Worm (Caenorhabditis elegans): ENCODE measurements around the gene C14E2.1.

Gene C14E2.1

DNA sequence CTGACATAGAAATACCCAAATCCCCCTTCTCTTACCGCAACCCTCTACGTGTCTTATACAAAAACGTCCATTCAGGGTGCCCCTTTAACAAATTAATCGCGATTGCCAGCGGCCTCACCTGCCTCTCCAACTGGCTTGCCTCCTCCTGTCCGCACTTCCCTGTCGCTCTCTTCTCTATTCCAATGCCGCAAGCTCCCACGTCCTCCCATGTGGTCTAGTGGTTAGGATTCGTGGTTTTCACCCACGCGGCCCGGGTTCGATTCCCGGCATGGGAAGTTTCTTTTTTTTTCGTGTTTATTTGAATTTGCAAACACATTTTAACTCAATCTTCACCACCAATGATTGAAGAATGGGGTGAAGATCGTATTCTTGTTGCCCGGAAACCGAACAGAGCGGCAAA lies 32.4 kb downstream of the C14E2.1 start (continued):
- TF ChIP-seq lsl-1 (GFP tag; optimal IDR thresholded peaks at IDR 0.05) (no peak), dpl-1 (GFP tag; optimal IDR thresholded peaks at IDR 0.05) (no peak), mel-28 (tag; optimal IDR thresholded peaks at IDR 0.05; ENCODE audit: borderline replicate concordance) (peak; percentile 53), ceh-40 (GFP tag; IDR thresholded peaks at IDR 0.05) (0 out of 2 replicates have a peak, but pooled peaks have one; percentile 12), hsf-1 (GFP tag; IDR thresholded peaks at IDR 0.05) (peak; percentile 44; the same call in 1 of the 2 replicates), ekl-4 (GFP tag; IDR thresholded peaks at IDR 0.05) (peak; percentile 49), atf-7 (tag; optimal IDR thresholded peaks at IDR 0.05) (peak; percentile 42), Y53F4B.3 (GFP tag; IDR thresholded peaks at IDR 0.05) (peak; percentile 11; the same call in 1 of the 2 replicates), ceh-91 (GFP tag; IDR thresholded peaks at IDR 0.05) (no peak), Y56A3A.18 (GFP tag; IDR thresholded peaks at IDR 0.05) (peak; percentile 63; the same call in 1 of the 2 replicates), rpc-1 (optimal IDR thresholded peaks at IDR 0.05) (peak; percentile 63), rpc-1 (tag; optimal IDR thresholded peaks at IDR 0.05) (peak; percentile 79), madf-10 (tag; optimal IDR thresholded peaks at IDR 0.05) (peak; percentile 66), ceh-100 (GFP tag; IDR thresholded peaks at IDR 0.05) (peak; percentile 23; the same call in 1 of the 2 replicates), snpc-1.1 (tag; optimal IDR thresholded peaks at IDR 0.05; ENCODE audit: insufficient read depth) (peak; percentile 23), lin-54 (GFP tag; optimal IDR thresholded peaks at IDR 0.05) (peak; percentile 41), K12H6.12 (tag; optimal IDR thresholded peaks at IDR 0.05) (peak; percentile 4), gei-17 (GFP tag; optimal IDR thresholded peaks at IDR 0.05) (peak; percentile 82), snpc-1.3 (tag; optimal IDR thresholded peaks at IDR 0.05; ENCODE audit: insufficient read depth) (peak; percentile 24), unc-62 (GFP tag; optimal IDR thresholded peaks at IDR 0.05) (no peak), tbp1 (GFP tag; optimal IDR thresholded peaks at IDR 0.05) (peak; percentile 95), lin-26 (GFP tag; IDR thresholded peaks at IDR 0.05) (peak; percentile 82; the same call in 1 of the 2 replicates), F52B5.7 (tag; optimal IDR thresholded peaks at IDR 0.05) (peak; percentile 32), mes-4 (tag; optimal IDR thresholded peaks at IDR 0.05) (peak; percentile 43), bed-1 (GFP tag; IDR thresholded peaks at IDR 0.05) (no peak), ZK185.1 (tag; optimal IDR thresholded peaks at IDR 0.05; ENCODE audit: poor library complexity, severe bottlenecking) (no peak), nhr-80 (tag; optimal IDR thresholded peaks at IDR 0.05) (peak; percentile 35), egrh-3 (GFP tag; IDR thresholded peaks at IDR 0.05) (peak; percentile 69), hlh-12 (tag; optimal IDR thresholded peaks at IDR 0.05) (no peak), fkh-3 (tag; optimal IDR thresholded peaks at IDR 0.05) (no peak), ceh-58 (GFP tag; IDR thresholded peaks at IDR 0.05) (0 out of 2 replicates have a peak, but pooled peaks have one; percentile 63)

DNA sequence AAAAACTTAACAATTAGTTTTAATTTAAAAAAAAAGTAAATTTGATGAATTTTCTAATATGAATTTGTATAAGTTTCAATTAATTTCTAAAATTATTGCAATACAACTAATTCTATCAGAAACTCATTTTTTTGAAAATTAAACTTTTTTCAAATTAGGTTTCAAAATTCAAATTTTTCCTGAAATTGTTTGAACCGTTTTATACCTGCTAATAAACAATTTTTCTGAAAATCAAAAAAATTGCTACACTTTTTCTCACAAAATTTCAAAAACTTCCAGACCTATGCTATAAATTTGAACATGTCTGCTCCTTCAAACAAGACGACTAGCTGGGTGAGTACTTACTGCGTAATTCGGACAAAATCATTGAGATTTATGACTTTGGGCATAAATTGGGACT lies 34.2 kb downstream of the C14E2.1 start, which contains the start of gene T26C11.8:
Gene T26C11.8, plus strand, starts transcription at position 301 of the 400 bp plus-strand sequence.
- TF ChIP-seq B0261.1 (tag; optimal IDR thresholded peaks at IDR 0.05) = no peak
- TF ChIP-seq madf-10 (tag; optimal IDR thresholded peaks at IDR 0.05) = no peak
- no peak for TF ChIP-seq repo-1 (tag; optimal IDR thresholded peaks at IDR 0.05)
- no peak for TF ChIP-seq bed-1 (GFP tag; IDR thresholded peaks at IDR 0.05)
- no peak for TF ChIP-seq ceh-27 (GFP tag; optimal IDR thresholded peaks at IDR 0.05)
- TF ChIP-seq ets-4 (GFP tag; optimal IDR thresholded peaks at IDR 0.05) = no peak
- TF ChIP-seq B0035.1 (tag; optimal IDR thresholded peaks at IDR 0.05) = no peak
- TF ChIP-seq zfh-2 (GFP tag; conservative IDR thresholded peaks at IDR 0.05) = no peak
- TF ChIP-seq madf-6 (GFP tag; IDR thresholded peaks at IDR 0.05) = no peak
- no peak for TF ChIP-seq ztf-26 (tag; optimal IDR thresholded peaks at IDR 0.05)
- TF ChIP-seq T26A5.8 (tag; optimal IDR thresholded peaks at IDR 0.05) = no peak
- no peak for TF ChIP-seq akir-1 (GFP tag; optimal IDR thresholded peaks at IDR 0.05)
- no peak for TF ChIP-seq lsy-27 (tag; optimal IDR thresholded peaks at IDR 0.05; ENCODE audit: borderline replicate concordance, insufficient read depth)
- TF ChIP-seq sptf-2 (GFP tag; optimal IDR thresholded peaks at IDR 0.05) = no peak
- no peak for TF ChIP-seq attf-5 (GFP tag; optimal IDR thresholded peaks at IDR 0.05)
- no peak for TF ChIP-seq rec-8 (tag; optimal IDR thresholded peaks at IDR 0.05)
- TF ChIP-seq dpl-1 (GFP tag; optimal IDR thresholded peaks at IDR 0.05) = no peak
- no peak for TF ChIP-seq hlh-12 (tag; optimal IDR thresholded peaks at IDR 0.05)
- TF ChIP-seq dox-1 (GFP tag; IDR thresholded peaks at IDR 0.05) = no peak
- no peak for TF ChIP-seq B0336.3 (GFP tag; IDR thresholded peaks at IDR 0.05)
